Fruit fly (Drosophila melanogaster): ENCODE measurements around the gene JhI-21.

Gene JhI-21

dm6 chr2L:12025505-12025904, 30.3 kb downstream of the JhI-21 start:
- no peak for TF ChIP-seq cnc (optimal IDR thresholded peaks at IDR 0.05)
- no peak for TF ChIP-seq tj (GFP tag; optimal IDR thresholded peaks at IDR 0.05)
- peak; percentile 49 for TF ChIP-seq kay (GFP tag; ENCODE audit: borderline replicate concordance)
- no peak for TF ChIP-seq toe (GFP tag; optimal IDR thresholded peaks at IDR 0.05)
- TF ChIP-seq Clk (GFP tag; optimal IDR thresholded peaks at IDR 0.05) = no peak
- TF ChIP-seq CG11617 (GFP tag; optimal IDR thresholded peaks at IDR 0.05) = no peak
- no peak for TF ChIP-seq Crg-1 (GFP tag; optimal IDR thresholded peaks at IDR 0.05)
- no peak for TF ChIP-seq pad (GFP tag; optimal IDR thresholded peaks at IDR 0.05)
- peak; percentile 12 for TF ChIP-seq ovo (GFP tag; optimal IDR thresholded peaks at IDR 0.05)
- TF ChIP-seq Hr96 (GFP tag; optimal IDR thresholded peaks at IDR 0.05) = no peak
- no peak for TF ChIP-seq Mnt (GFP tag; optimal IDR thresholded peaks at IDR 0.05)
- TF ChIP-seq CG5204 (GFP tag; optimal IDR thresholded peaks at IDR 0.05) = no peak
- no peak for TF ChIP-seq CG7101 (tag; optimal IDR thresholded peaks at IDR 0.05)
- no peak for TF ChIP-seq bab1 (GFP tag; optimal IDR thresholded peaks at IDR 0.05)
- no peak for TF ChIP-seq CG7045 (GFP tag; optimal IDR thresholded peaks at IDR 0.05)
- peak; percentile 6 for TF ChIP-seq CG12768 (GFP tag; optimal IDR thresholded peaks at IDR 0.05)
- TF ChIP-seq CG1620 (GFP tag; optimal IDR thresholded peaks at IDR 0.05) = no peak
- TF ChIP-seq CG33017 (tag; optimal IDR thresholded peaks at IDR 0.05) = no peak
- no peak for TF ChIP-seq CG14711 (tag; optimal IDR thresholded peaks at IDR 0.05)
- no peak for TF ChIP-seq cic (GFP tag; optimal IDR thresholded peaks at IDR 0.05)

DNA sequence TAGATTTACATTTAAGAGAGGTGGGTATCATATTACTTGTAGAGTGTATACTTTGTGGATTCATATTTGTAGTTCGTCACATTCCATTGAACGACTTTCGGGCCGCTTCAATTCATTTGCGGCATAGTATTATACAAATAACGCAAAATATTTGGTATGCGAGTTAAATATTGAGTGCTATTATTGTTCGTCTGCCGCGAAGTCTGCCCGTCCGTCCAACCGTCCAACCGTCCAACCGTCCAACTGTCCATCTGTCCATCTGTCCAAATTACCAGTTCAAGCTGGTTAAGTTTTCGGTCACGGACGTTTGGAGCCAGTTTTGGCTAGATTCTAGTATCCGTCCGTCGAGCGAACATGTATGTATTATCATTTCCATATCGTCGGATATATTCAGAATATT, 31.7 kb downstream of the JhI-21 start:
- TF ChIP-seq CG7045 (GFP tag; optimal IDR thresholded peaks at IDR 0.05) (no peak), CG14711 (tag; optimal IDR thresholded peaks at IDR 0.05) (no peak)

dm6 chr2L:12021193-12021592, 34.6 kb downstream of the JhI-21 start:
- TF ChIP-seq tj (GFP tag; optimal IDR thresholded peaks at IDR 0.05) (no peak), cnc (optimal IDR thresholded peaks at IDR 0.05) (no peak), CG1620 (GFP tag; optimal IDR thresholded peaks at IDR 0.05) (peak; percentile 38), CG5204 (GFP tag; optimal IDR thresholded peaks at IDR 0.05) (no peak), toe (GFP tag; optimal IDR thresholded peaks at IDR 0.05) (no peak), ovo (GFP tag; optimal IDR thresholded peaks at IDR 0.05) (peak; percentile 66), Clk (GFP tag; optimal IDR thresholded peaks at IDR 0.05) (no peak), CG12768 (GFP tag; optimal IDR thresholded peaks at IDR 0.05) (no peak), kay (GFP tag; ENCODE audit: borderline replicate concordance) (peak; percentile 63), cic (GFP tag; optimal IDR thresholded peaks at IDR 0.05) (peak; percentile 1), CG7045 (GFP tag; optimal IDR thresholded peaks at IDR 0.05) (peak; percentile 22), CG14711 (tag; optimal IDR thresholded peaks at IDR 0.05) (no peak), Mnt (GFP tag; optimal IDR thresholded peaks at IDR 0.05) (peak; percentile 63), CG33017 (tag; optimal IDR thresholded peaks at IDR 0.05) (peak; percentile 8), CG11617 (GFP tag; optimal IDR thresholded peaks at IDR 0.05) (peak; percentile 58), bab1 (GFP tag; optimal IDR thresholded peaks at IDR 0.05) (no peak), Crg-1 (GFP tag; optimal IDR thresholded peaks at IDR 0.05) (peak; percentile 77), pad (GFP tag; optimal IDR thresholded peaks at IDR 0.05) (no peak), Hr96 (GFP tag; optimal IDR thresholded peaks at IDR 0.05) (no peak), CG7101 (tag; optimal IDR thresholded peaks at IDR 0.05) (peak; percentile 79)

dm6 chr2L:12020735-12021134, 35.1 kb downstream of the JhI-21 start, which contains the start of gene Wdr81:
Gene Wdr81 (minus strand): TSS chr2L:12020960.
- TF ChIP-seq bab1 (GFP tag; optimal IDR thresholded peaks at IDR 0.05) (peak; percentile 56), CG11617 (GFP tag; optimal IDR thresholded peaks at IDR 0.05) (no peak)

- TF ChIP-seq tj (GFP tag; optimal IDR thresholded peaks at IDR 0.05) (no peak), CG1620 (GFP tag; optimal IDR thresholded peaks at IDR 0.05) (no peak), Crg-1 (GFP tag; optimal IDR thresholded peaks at IDR 0.05) (no peak), ovo (GFP tag; optimal IDR thresholded peaks at IDR 0.05) (no peak), cic (GFP tag; optimal IDR thresholded peaks at IDR 0.05) (no peak), kay (GFP tag; ENCODE audit: borderline replicate concordance) (no peak), bab1 (GFP tag; optimal IDR thresholded peaks at IDR 0.05) (no peak), Clk (GFP tag; optimal IDR thresholded peaks at IDR 0.05) (no peak), toe (GFP tag; optimal IDR thresholded peaks at IDR 0.05) (no peak), Hr96 (GFP tag; optimal IDR thresholded peaks at IDR 0.05) (no peak), CG5204 (GFP tag; optimal IDR thresholded peaks at IDR 0.05) (no peak), Mnt (GFP tag; optimal IDR thresholded peaks at IDR 0.05) (no peak), pad (GFP tag; optimal IDR thresholded peaks at IDR 0.05) (no peak)
Observed at dm6 chr2L:12013741-12014393, 42.0 kb downstream of the JhI-21 start.

- TF ChIP-seq pad (GFP tag; optimal IDR thresholded peaks at IDR 0.05) = no peak
- TF ChIP-seq cnc (optimal IDR thresholded peaks at IDR 0.05) = no peak
- no peak for TF ChIP-seq CG12768 (GFP tag; optimal IDR thresholded peaks at IDR 0.05)
- TF ChIP-seq kay (GFP tag; ENCODE audit: borderline replicate concordance) = no peak
- no peak for TF ChIP-seq cic (GFP tag; optimal IDR thresholded peaks at IDR 0.05)
- no peak for TF ChIP-seq CG7045 (GFP tag; optimal IDR thresholded peaks at IDR 0.05)
- TF ChIP-seq Mnt (GFP tag; optimal IDR thresholded peaks at IDR 0.05) = no peak
- no peak for TF ChIP-seq toe (GFP tag; optimal IDR thresholded peaks at IDR 0.05)
- no peak for TF ChIP-seq ovo (GFP tag; optimal IDR thresholded peaks at IDR 0.05)
- no peak for TF ChIP-seq CG5204 (GFP tag; optimal IDR thresholded peaks at IDR 0.05)
- TF ChIP-seq Hr96 (GFP tag; optimal IDR thresholded peaks at IDR 0.05) = no peak
- TF ChIP-seq Clk (GFP tag; optimal IDR thresholded peaks at IDR 0.05) = no peak
- no peak for TF ChIP-seq Crg-1 (GFP tag; optimal IDR thresholded peaks at IDR 0.05)
- no peak for TF ChIP-seq CG14711 (tag; optimal IDR thresholded peaks at IDR 0.05)
Observed at dm6 chr2L:12013243-12013642, 42.6 kb downstream of the JhI-21 start.

Measured in whole organism, adult.